Fruit fly (Drosophila melanogaster): Measurements from ENCODE around the gene Hsp27.

Gene Hsp27

DNA sequence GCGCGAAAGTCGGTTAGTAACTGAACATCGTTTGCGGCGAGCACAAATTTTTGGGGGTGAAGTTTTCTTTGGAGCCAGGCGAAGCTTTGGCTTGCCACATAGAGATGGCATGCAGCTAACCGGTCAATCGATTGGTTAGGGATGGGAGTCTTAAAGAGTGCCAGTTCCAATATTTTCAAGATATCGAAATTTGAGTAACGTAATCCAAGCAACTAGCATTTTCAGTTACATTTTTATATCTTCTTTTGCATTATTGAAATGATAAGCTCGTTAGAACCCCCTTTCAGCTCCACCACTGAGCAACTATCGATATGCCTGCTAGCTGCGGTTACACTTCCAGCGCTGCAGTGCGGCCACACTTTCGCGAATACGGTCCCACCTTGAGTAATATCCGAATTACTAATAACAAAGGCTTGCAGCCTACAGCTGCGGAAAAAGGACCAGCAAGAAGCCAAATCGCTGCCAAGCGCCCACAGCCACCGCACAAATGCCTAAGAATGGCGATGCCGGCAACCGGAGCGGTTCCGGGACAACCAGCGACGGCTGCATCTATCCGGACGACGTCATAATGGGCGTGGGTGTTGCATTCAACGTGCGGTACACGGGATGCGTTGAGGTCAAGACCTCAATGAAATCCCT lies 42.9 kb downstream of the Hsp27 start, which contains the start of the genes Atat and Shc (continued):
- peak; percentile 97 for TF ChIP-seq CG31441 (GFP tag; IDR thresholded peaks at IDR 0.05)
- TF ChIP-seq ase (GFP tag; IDR thresholded peaks at IDR 0.05): peak; percentile 99
- TF ChIP-seq pros (GFP tag; optimal IDR thresholded peaks at IDR 0.05): peak; percentile 21
- TF ChIP-seq NfI (GFP tag; optimal IDR thresholded peaks at IDR 0.05): peak; percentile 99
- peak; percentile 99 for TF ChIP-seq Six4 (GFP tag; optimal IDR thresholded peaks at IDR 0.05)
- TF ChIP-seq CG6813 (GFP tag; optimal IDR thresholded peaks at IDR 0.05): peak; percentile 96
- TF ChIP-seq MTF-1 (GFP tag; optimal IDR thresholded peaks at IDR 0.05; ENCODE audit: borderline replicate concordance): peak; percentile 93
- TF ChIP-seq BEAF-32 (GFP tag; optimal IDR thresholded peaks at IDR 0.05): peak; percentile 99
- peak; percentile 90 for TF ChIP-seq Doc3 (GFP tag; IDR thresholded peaks at IDR 0.05; ENCODE audit: partially characterized antibody)
- TF ChIP-seq sima (GFP tag; optimal IDR thresholded peaks at IDR 0.05): peak; percentile 98
- peak; percentile 99 for TF ChIP-seq gt (GFP tag; IDR thresholded peaks at IDR 0.05)
- TF ChIP-seq CG4854 (GFP tag; optimal IDR thresholded peaks at IDR 0.05): peak; percentile 98
- peak; percentile 91 for TF ChIP-seq CG14965 (GFP tag; optimal IDR thresholded peaks at IDR 0.05; ENCODE audit: borderline replicate concordance)
- peak; percentile 99 for TF ChIP-seq Atf3 (GFP tag; optimal IDR thresholded peaks at IDR 0.05)
- TF ChIP-seq Ets65A (GFP tag): peak; percentile 100
- peak; percentile 87 for TF ChIP-seq HLH4C (GFP tag; IDR thresholded peaks at IDR 0.05; ENCODE audit: partially characterized antibody)
- peak; percentile 100 for TF ChIP-seq CHES-1-like (GFP tag; optimal IDR thresholded peaks at IDR 0.05)
- peak; percentile 99 for TF ChIP-seq Oaz (GFP tag; IDR thresholded peaks at IDR 0.05)
- peak; percentile 95 for TF ChIP-seq trem (tag; optimal IDR thresholded peaks at IDR 0.05)
- TF ChIP-seq inv (GFP tag; IDR thresholded peaks at IDR 0.05; ENCODE audit: partially characterized antibody): peak; percentile 93
- TF ChIP-seq dm (GFP tag; optimal IDR thresholded peaks at IDR 0.05): peak; percentile 99
- peak; percentile 94 for TF ChIP-seq CG6654 (GFP tag; optimal IDR thresholded peaks at IDR 0.05)
- peak; percentile 100 for TF ChIP-seq tx (GFP tag; optimal IDR thresholded peaks at IDR 0.05)
- peak; percentile 99 for TF ChIP-seq maf-S (GFP tag; optimal IDR thresholded peaks at IDR 0.05)
- peak; percentile 48 for TF ChIP-seq stwl (tag; optimal IDR thresholded peaks at IDR 0.05)
- peak; percentile 100 for TF ChIP-seq CG12942 (GFP tag; optimal IDR thresholded peaks at IDR 0.05)
- peak; percentile 99 for TF ChIP-seq CG6175 (GFP tag; IDR thresholded peaks at IDR 0.05)
- peak; percentile 97 for TF ChIP-seq lbe (GFP tag; optimal IDR thresholded peaks at IDR 0.05)
- peak; percentile 99 for TF ChIP-seq CG4820 (GFP tag; optimal IDR thresholded peaks at IDR 0.05)
- peak; percentile 98 for TF ChIP-seq CG2712 (tag; optimal IDR thresholded peaks at IDR 0.05)
- TF ChIP-seq lab (GFP tag; optimal IDR thresholded peaks at IDR 0.05): peak; percentile 99
- peak; percentile 97 for TF ChIP-seq CG10979 (tag; optimal IDR thresholded peaks at IDR 0.05)
- TF ChIP-seq CG33557 (GFP tag; optimal IDR thresholded peaks at IDR 0.05): peak; percentile 93
- TF ChIP-seq pzg (GFP tag; optimal IDR thresholded peaks at IDR 0.05): peak; percentile 97
- TF ChIP-seq BtbVII (GFP tag; optimal IDR thresholded peaks at IDR 0.05): peak; percentile 95
- TF ChIP-seq Drgx (GFP tag; IDR thresholded peaks at IDR 0.05): peak; percentile 97
- TF ChIP-seq CG7556 (GFP tag; optimal IDR thresholded peaks at IDR 0.05): peak; percentile 96
- peak; percentile 87 for TF ChIP-seq CG10321 (GFP tag; IDR thresholded peaks at IDR 0.05)
- peak; percentile 96 for TF ChIP-seq CG15514 (GFP tag; optimal IDR thresholded peaks at IDR 0.05)
- TF ChIP-seq salm (tag; optimal IDR thresholded peaks at IDR 0.05): peak; percentile 93
- TF ChIP-seq CG14860 (GFP tag; IDR thresholded peaks at IDR 0.05; ENCODE audit: partially characterized antibody): peak; percentile 91
- TF ChIP-seq CG18476 (GFP tag; optimal IDR thresholded peaks at IDR 0.05): peak; percentile 98
- peak; percentile 99 for TF ChIP-seq slou (GFP tag; optimal IDR thresholded peaks at IDR 0.05)
- peak in 1 of 3 experiments; percentile 98 for TF ChIP-seq lola (GFP tag; optimal IDR thresholded peaks at IDR 0.05)
- peak; percentile 99 for TF ChIP-seq chm (GFP tag; IDR thresholded peaks at IDR 0.05)
- peak; percentile 99 for TF ChIP-seq CG1647 (GFP tag; optimal IDR thresholded peaks at IDR 0.05)
- TF ChIP-seq nmo (GFP tag; optimal IDR thresholded peaks at IDR 0.05): peak; percentile 99
- peak; percentile 100 for TF ChIP-seq dpn (GFP tag; optimal IDR thresholded peaks at IDR 0.05)
